Worm (Caenorhabditis elegans) whole organism, early embryonic: ENCODE data around the gene cyp-35B1.

Experiments used
- F13C5.2 ChIP-seq: sonication (generic microtip); optimal IDR thresholded peaks from 2 replicates; lab custom pipeline; 2017; ENCODE audit warnings: mild to moderate bottlenecking, missing genetic modification characterization, inconsistent platforms, missing compliant biosample characterization
- aly-1 ChIP-seq: sonication (generic microtip); optimal IDR thresholded peaks from 2 replicates; lab custom pipeline; 2016; ENCODE audit warnings: missing genetic modification characterization, missing compliant biosample characterization
- ama-1 ChIP-seq: fragments of 150-350 bp; optimal IDR thresholded peaks from 2 replicates; lab custom pipeline; 2014
- hnd-1 ChIP-seq: sonication (generic microtip); optimal IDR thresholded peaks from 2 replicates; lab custom pipeline; 2016; ENCODE audit warnings: missing genetic modification characterization, missing compliant biosample characterization
- pes-1 ChIP-seq: fragments of 200-800 bp; sonication (Bioruptor generic); IDR thresholded peaks from 2 replicates; pipeline ENCODE4 v1.3.6; 2022; ENCODE audit warnings: missing genetic modification reagents, missing genetic modification characterization, missing compliant biosample characterization
- scrt-1 ChIP-seq: fragments of 200-800 bp; sonication (Bioruptor generic); IDR thresholded peaks from 2 replicates; pipeline ENCODE4 v1.3.6; 2022; ENCODE audit warnings: missing genetic modification characterization, missing compliant biosample characterization
- tbx-11 ChIP-seq: fragments of 200-800 bp; sonication (Bioruptor generic); IDR thresholded peaks from 2 replicates; pipeline ENCODE4 v1.3.6; 2022; ENCODE audit warnings: missing genetic modification characterization, missing compliant biosample characterization

ce11 chrV:3989070-3989469 lies 50.2 kb downstream of the cyp-35B1 start, which contains the start of gene nlp-27:
- no peak for TF ChIP-seq tbx-11 (GFP tag; lab: Robert Waterston, UW)
- no peak for TF ChIP-seq ama-1 (lab: Kevin White, UChicago)
- TF ChIP-seq scrt-1 = no peak
- no peak for TF ChIP-seq F13C5.2 (tag; lab: Kevin White, UChicago)
- no peak for TF ChIP-seq hnd-1
- no peak for TF ChIP-seq pes-1 (GFP tag; lab: Robert Waterston, UW)
- TF ChIP-seq aly-1 = no peak
